Fruit fly (Drosophila melanogaster) S2 (cell line): ENCODE results near the gene CG12075.

Experiments used
- CG8478 ChIP-seq: fragments of >200 bp; optimal IDR thresholded peaks from 2 replicates; lab custom pipeline; 2018
- CTCF ChIP-seq, 2 experiments: fragments of >200 bp; optimal IDR thresholded peaks; 2 replicates each; lab custom pipeline; 2018

DNA sequence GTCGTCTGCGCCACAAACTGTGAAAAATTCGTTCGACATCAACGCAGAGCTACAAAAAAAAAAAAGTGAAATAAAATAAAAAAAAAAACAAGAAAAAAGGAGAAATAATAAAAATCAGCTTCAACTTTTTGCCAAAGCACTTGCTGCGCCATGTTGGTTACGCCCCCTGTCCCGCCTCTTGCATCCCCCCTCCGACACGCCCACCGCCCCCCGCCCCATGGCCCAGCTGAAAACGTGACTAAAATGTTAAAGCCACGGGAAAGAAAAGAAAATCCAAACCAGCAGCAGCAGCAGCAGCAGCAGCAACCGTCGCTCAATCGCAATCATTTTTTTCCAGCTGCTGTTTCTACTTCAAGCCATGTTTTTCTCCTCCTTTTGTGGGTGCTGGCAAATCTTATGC lies 45.2 kb upstream of the CG12075 start:
- no peak for TF ChIP-seq CG8478 (lab: Kevin White, UChicago)
- TF ChIP-seq CTCF (optimal IDR thresholded peaks at IDR 0.05; lab: Kevin White, UChicago) = no peak
